Fruit fly (Drosophila melanogaster) Kc167 (cell line): ENCODE data around the gene dls.

Source experiments
- psq ChIP-seq: fragments of >200 bp; optimal IDR thresholded peaks from 2 replicates; lab custom pipeline; 2017; ENCODE audit warnings: missing external identifiers
- ttk ChIP-seq: sonication (Bioruptor generic); optimal IDR thresholded peaks from 2 replicates; lab custom pipeline; 2017; ENCODE audit warnings: missing external identifiers

dm6 chr3L:16166217-16166997 lies 34.7 kb upstream of the dls start:
- no peak for TF ChIP-seq psq (lab: Kevin White, UChicago)
- TF ChIP-seq ttk (lab: Kevin White, UChicago): no peak
